Worm (Caenorhabditis elegans) whole organism, L4 larva: ENCODE measurements around the gene gpa-12.

Source experiments
- D1046.2 ChIP-seq: fragments of 200-800 bp; sonication (Bioruptor generic); IDR thresholded peaks from 2 replicates; pipeline ENCODE4 v1.3.6; 2022; ENCODE audit warnings: missing genetic modification characterization, missing compliant biosample characterization
- F49E8.2 ChIP-seq: sonication (generic microtip); optimal IDR thresholded peaks from 2 replicates; lab custom pipeline; 2016; ENCODE audit warnings: missing compliant biosample characterization, mild to moderate bottlenecking, missing genetic modification characterization, borderline replicate concordance
- T20F7.1 ChIP-seq: fragments of 200-800 bp; sonication (Bioruptor generic); optimal IDR thresholded peaks from 2 replicates; lab custom pipeline; 2018; ENCODE audit warnings: mild to moderate bottlenecking, missing genetic modification characterization, missing compliant biosample characterization
- ama-1 ChIP-seq: fragments of 150-350 bp; optimal IDR thresholded peaks from 2 replicates; lab custom pipeline; 2014; ENCODE audit warnings: inconsistent platforms, mixed read lengths
- arid-1 ChIP-seq: fragments of 200-800 bp; sonication (Bioruptor generic); conservative IDR thresholded peaks from 2 replicates; pipeline ENCODE4 v1.3.6; 2022; ENCODE audit warnings: missing genetic modification reagents, missing genetic modification characterization, missing compliant biosample characterization
- ceh-32 ChIP-seq: sonication (generic microtip); optimal IDR thresholded peaks from 2 replicates; lab custom pipeline; 2016; ENCODE audit warnings: mild to moderate bottlenecking, missing genetic modification characterization, missing compliant biosample characterization; ENCODE audit not compliant: poor library complexity
- cey-2 ChIP-seq: sonication (generic microtip); optimal IDR thresholded peaks from 3 replicates; lab custom pipeline; 2017; ENCODE audit warnings: missing genetic modification characterization, mild to moderate bottlenecking, missing compliant biosample characterization, antibody characterized with exemption, borderline replicate concordance; ENCODE audit not compliant: insufficient read depth
- daf-16 ChIP-seq, 3 experiments: sonication (generic microtip); optimal IDR thresholded peaks; 2 replicates each; lab custom pipeline; 2016 to 2017; ENCODE audit warnings: missing genetic modification characterization in 3 of 3, missing genetic modification reagents in 3 of 3, mild to moderate bottlenecking in 2 of 3, missing compliant biosample characterization in 2 of 3, missing biosample characterization in 1 of 3, moderate library complexity in 1 of 3
- daf-8 ChIP-seq: fragments of 200-800 bp; sonication (Bioruptor generic); IDR thresholded peaks from 2 replicates; pipeline ENCODE4 v1.3.6; 2022; ENCODE audit warnings: missing genetic modification characterization, missing compliant biosample characterization
- dmd-6 ChIP-seq: fragments of 200-800 bp; sonication (Bioruptor generic); IDR thresholded peaks from 2 replicates; pipeline ENCODE4 v1.3.6; 2022; ENCODE audit warnings: missing genetic modification reagents, missing genetic modification characterization, missing compliant biosample characterization
- dmd-8 ChIP-seq: fragments of 200-800 bp; sonication (Bioruptor generic); IDR thresholded peaks from 2 replicates; pipeline ENCODE4 v1.3.6; 2022; ENCODE audit warnings: missing genetic modification characterization, missing compliant biosample characterization
- dmd-9 ChIP-seq: fragments of 200-800 bp; sonication (Bioruptor generic); IDR thresholded peaks from 2 replicates; pipeline ENCODE4 v1.3.6; 2022; ENCODE audit warnings: missing genetic modification reagents, missing genetic modification characterization, missing compliant biosample characterization
- dpl-1 ChIP-seq: fragments of 150-350 bp; optimal IDR thresholded peaks from 2 replicates; lab custom pipeline; 2014; ENCODE audit warnings: missing biosample characterization, missing genetic modification reagents, missing genetic modification characterization
- egl-27 ChIP-seq: sonication (generic microtip); optimal IDR thresholded peaks from 3 replicates; lab custom pipeline; 2017; ENCODE audit warnings: missing biosample characterization, missing genetic modification reagents, missing genetic modification characterization
- egl-43 ChIP-seq: fragments of 200-800 bp; sonication (Bioruptor generic); IDR thresholded peaks from 2 replicates; pipeline ENCODE4 v1.3.6; 2022; ENCODE audit warnings: missing genetic modification reagents, missing genetic modification characterization, missing compliant biosample characterization
- hif-1 ChIP-seq, 2 experiments: sonication (generic microtip); optimal IDR thresholded peaks; 2 replicates each; lab custom pipeline; 2016 to 2017; ENCODE audit warnings: missing compliant biosample characterization in 2 of 2, missing genetic modification characterization in 2 of 2, missing genetic modification reagents in 2 of 2, missing genotype in 2 of 2, mild to moderate bottlenecking in 1 of 2
- hlh-11 ChIP-seq: fragments of 200-800 bp; sonication (Bioruptor generic); optimal IDR thresholded peaks from 2 replicates; lab custom pipeline; 2018; ENCODE audit warnings: mild to moderate bottlenecking, missing genetic modification characterization, missing compliant biosample characterization
- hlh-30 ChIP-seq: sonication (generic microtip); optimal IDR thresholded peaks from 2 replicates; lab custom pipeline; 2017; ENCODE audit warnings: antibody characterized with exemption, mild to moderate bottlenecking, missing genetic modification characterization, missing compliant biosample characterization; ENCODE audit not compliant: insufficient read depth
- lin-1 ChIP-seq: fragments of 200-800 bp; sonication (Bioruptor generic); IDR thresholded peaks from 2 replicates; pipeline ENCODE4 v1.3.6; 2022; ENCODE audit warnings: missing genetic modification reagents, missing genetic modification characterization, missing compliant biosample characterization
- lsy-2 ChIP-seq, 2 experiments: fragments of 150-350 bp in 1 of 2; sonication (generic microtip) in 1 of 2; optimal IDR thresholded peaks; 2 replicates each; lab custom pipeline; 2014 to 2017; ENCODE audit warnings: missing biosample characterization in 2 of 2, missing genetic modification characterization in 2 of 2
- madf-5 ChIP-seq, 2 experiments: fragments of 200-800 bp; sonication (Bioruptor generic); IDR thresholded peaks; 2 replicates each; pipeline ENCODE4 v1.3.6; 2022; ENCODE audit warnings: missing compliant biosample characterization in 2 of 2, missing genetic modification characterization in 2 of 2
- mdl-1 ChIP-seq, 2 experiments: fragments of 150-350 bp in 1 of 2; sonication (generic microtip) in 1 of 2; optimal IDR thresholded peaks; 2 replicates each; lab custom pipeline; 2014 to 2017; ENCODE audit warnings: missing biosample characterization in 2 of 2, missing genetic modification characterization in 2 of 2
- mxl-2 ChIP-seq: fragments of 200-800 bp; sonication (Bioruptor generic); conservative IDR thresholded peaks from 2 replicates; pipeline ENCODE4 v1.3.6; 2022; ENCODE audit warnings: missing genetic modification reagents, missing genetic modification characterization, missing compliant biosample characterization
- mxl-3 ChIP-seq: fragments of 200-800 bp; sonication (Bioruptor generic); optimal IDR thresholded peaks from 2 replicates; lab custom pipeline; 2018; ENCODE audit warnings: mild to moderate bottlenecking, missing genetic modification characterization, missing compliant biosample characterization
- nhr-28 ChIP-seq: fragments of 150-350 bp; optimal IDR thresholded peaks from 2 replicates; lab custom pipeline; 2014; ENCODE audit warnings: missing biosample characterization, missing genetic modification characterization
- nhr-41 ChIP-seq: fragments of 200-800 bp; sonication (Bioruptor generic); IDR thresholded peaks from 2 replicates; pipeline ENCODE4 v1.3.6; 2022; ENCODE audit warnings: missing genetic modification reagents, missing genetic modification characterization, missing compliant biosample characterization
- nhr-42 ChIP-seq: fragments of 200-800 bp; sonication (Bioruptor generic); IDR thresholded peaks from 2 replicates; pipeline ENCODE4 v1.3.6; 2022; ENCODE audit warnings: missing genetic modification characterization, missing compliant biosample characterization
- nhr-48 ChIP-seq: sonication (generic microtip); optimal IDR thresholded peaks from 2 replicates; lab custom pipeline; 2016; ENCODE audit warnings: mild to moderate bottlenecking, missing genetic modification characterization, missing compliant biosample characterization
- nhr-76 ChIP-seq: fragments of 150-350 bp; optimal IDR thresholded peaks from 2 replicates; lab custom pipeline; 2014; ENCODE audit warnings: missing biosample characterization, missing genetic modification characterization
- nhr-77 ChIP-seq: fragments of 150-350 bp; optimal IDR thresholded peaks from 2 replicates; lab custom pipeline; 2014; ENCODE audit warnings: missing biosample characterization, missing genetic modification characterization
- rbr-2 ChIP-seq: sonication (generic microtip); optimal IDR thresholded peaks from 2 replicates; lab custom pipeline; 2016; ENCODE audit warnings: missing genotype, missing genetic modification characterization, missing compliant biosample characterization
- sdz-12 ChIP-seq: fragments of 200-800 bp; sonication (Bioruptor generic); optimal IDR thresholded peaks from 2 replicates; lab custom pipeline; 2018; ENCODE audit warnings: mild to moderate bottlenecking, missing genetic modification characterization, missing compliant biosample characterization
- set-16 ChIP-seq: fragments of 200-800 bp; sonication (Bioruptor generic); IDR thresholded peaks from 2 replicates; pipeline ENCODE4 v1.3.6; 2022; ENCODE audit warnings: missing genetic modification reagents, missing genetic modification characterization, missing compliant biosample characterization
- snpc-1.2 ChIP-seq: fragments of 200-800 bp; sonication (Bioruptor generic); IDR thresholded peaks from 2 replicates; pipeline ENCODE4 v1.3.6; 2022; ENCODE audit warnings: missing genetic modification reagents, missing genetic modification characterization, missing compliant biosample characterization
- tra-1 ChIP-seq: fragments of 200-800 bp; sonication (Bioruptor generic); IDR thresholded peaks from 2 replicates; pipeline ENCODE4 v1.3.6; 2022; ENCODE audit warnings: missing genetic modification reagents, missing genetic modification characterization, missing compliant biosample characterization
- unc-39 ChIP-seq: sonication (generic microtip); optimal IDR thresholded peaks from 2 replicates; lab custom pipeline; 2017; ENCODE audit warnings: missing biosample characterization, missing genetic modification characterization
- unc-62 ChIP-seq, 3 experiments: fragments of 150-350 bp in 1 of 3; sonication (generic microtip); optimal IDR thresholded peaks in 2 of 3; peaks in 1 of 3; 1 replicate in 1 of 3; 2 replicates in 2 of 3; lab custom pipeline; 2014 to 2017; ENCODE audit warnings: missing biosample characterization in 3 of 3, missing genetic modification characterization in 3 of 3, missing genetic modification reagents in 3 of 3, missing genotype in 1 of 3
- vab-7 ChIP-seq: fragments of 200-800 bp; sonication (Bioruptor generic); IDR thresholded peaks from 2 replicates; pipeline ENCODE4 v1.3.6; 2022; ENCODE audit warnings: missing genetic modification reagents, missing genetic modification characterization, missing compliant biosample characterization
- ztf-7 ChIP-seq: fragments of 150-350 bp; optimal IDR thresholded peaks from 2 replicates; lab custom pipeline; 2014; ENCODE audit warnings: missing biosample characterization, missing genetic modification characterization

The gpa-12 gene

DNA sequence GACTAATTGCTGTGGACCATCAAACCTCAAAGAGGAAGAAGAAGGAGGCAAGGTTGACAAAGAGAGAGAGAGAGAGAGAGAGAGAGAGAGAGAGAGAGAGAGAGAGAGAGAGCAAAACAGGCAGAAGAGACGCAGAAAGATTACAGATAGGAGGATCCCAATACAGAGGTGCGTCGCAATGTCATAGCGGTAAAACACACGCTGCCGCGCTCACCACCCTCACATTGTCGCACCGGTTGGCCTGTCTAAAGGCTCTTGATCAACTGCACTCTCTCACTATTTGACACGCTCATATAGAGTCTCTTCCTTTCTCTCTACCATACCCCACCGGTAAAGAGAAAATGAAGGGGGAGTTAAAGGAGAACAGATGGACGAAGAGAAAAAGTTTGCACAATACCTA is 18.1 kb upstream of the gpa-12 start (continued):
- TF ChIP-seq egl-43 (GFP tag; lab: Robert Waterston, UW): no peak
- peak; percentile 63; the same call in 1 of the 2 replicates for TF ChIP-seq set-16 (GFP tag; lab: Robert Waterston, UW)
- TF ChIP-seq nhr-77 (tag; lab: Kevin White, UChicago): no peak
- TF ChIP-seq nhr-48: peak; percentile 3
- TF ChIP-seq rbr-2 (tag; lab: Kevin White, UChicago): peak; percentile 17
- peak; percentile 34; the same call in 1 of the 2 replicates for TF ChIP-seq tra-1
- no peak for TF ChIP-seq nhr-76 (tag; lab: Kevin White, UChicago)
- no peak for TF ChIP-seq madf-5 (GFP tag; IDR thresholded peaks at IDR 0.05; lab: Robert Waterston, UW)
- TF ChIP-seq mxl-2 (GFP tag; lab: Robert Waterston, UW): no peak
- no peak for TF ChIP-seq snpc-1.2 (GFP tag; lab: Robert Waterston, UW)
- TF ChIP-seq nhr-41 (GFP tag; lab: Robert Waterston, UW): no peak
- TF ChIP-seq ceh-32 (tag; lab: Kevin White, UChicago): no peak
- TF ChIP-seq lin-1 (GFP tag; lab: Robert Waterston, UW): peak; percentile 71; the same call in 1 of the 2 replicates
- no peak for TF ChIP-seq T20F7.1
- TF ChIP-seq D1046.2: no peak
- no peak for TF ChIP-seq daf-16 (GFP tag; optimal IDR thresholded peaks at IDR 0.05; lab: Kevin White, UChicago)
- peak; percentile 44 for TF ChIP-seq daf-16 (tag; optimal IDR thresholded peaks at IDR 0.05; lab: Kevin White, UChicago)
- no peak for TF ChIP-seq dmd-8 (GFP tag; lab: Robert Waterston, UW)
- TF ChIP-seq hif-1 (tag; optimal IDR thresholded peaks at IDR 0.05; lab: Kevin White, UChicago): no peak
- no peak for TF ChIP-seq sdz-12 (GFP tag; lab: Kevin White, UChicago)
- peak; percentile 56 for TF ChIP-seq dmd-6
- TF ChIP-seq dpl-1 (GFP tag; lab: Kevin White, UChicago): no peak
- no peak for TF ChIP-seq F49E8.2 (tag; lab: Kevin White, UChicago)
- no peak for TF ChIP-seq cey-2 (tag; lab: Kevin White, UChicago)
- 0 out of 2 replicates have a peak, but pooled peaks have one; percentile 41 for TF ChIP-seq arid-1 (GFP tag; lab: Robert Waterston, UW)
- no peak for TF ChIP-seq unc-39
- no peak for TF ChIP-seq vab-7
- no peak for TF ChIP-seq egl-27 (tag; lab: Kevin White, UChicago)
- TF ChIP-seq dmd-9 (GFP tag; lab: Robert Waterston, UW): no peak
- no peak for TF ChIP-seq nhr-42 (GFP tag; lab: Robert Waterston, UW)
- peak; percentile 16 for TF ChIP-seq ztf-7 (tag; lab: Kevin White, UChicago)
- no peak for TF ChIP-seq daf-8 (GFP tag; lab: Robert Waterston, UW)
- peak; percentile 95 for TF ChIP-seq mxl-3 (GFP tag; lab: Kevin White, UChicago)
- TF ChIP-seq ama-1 (lab: Kevin White, UChicago): no peak

DNA sequence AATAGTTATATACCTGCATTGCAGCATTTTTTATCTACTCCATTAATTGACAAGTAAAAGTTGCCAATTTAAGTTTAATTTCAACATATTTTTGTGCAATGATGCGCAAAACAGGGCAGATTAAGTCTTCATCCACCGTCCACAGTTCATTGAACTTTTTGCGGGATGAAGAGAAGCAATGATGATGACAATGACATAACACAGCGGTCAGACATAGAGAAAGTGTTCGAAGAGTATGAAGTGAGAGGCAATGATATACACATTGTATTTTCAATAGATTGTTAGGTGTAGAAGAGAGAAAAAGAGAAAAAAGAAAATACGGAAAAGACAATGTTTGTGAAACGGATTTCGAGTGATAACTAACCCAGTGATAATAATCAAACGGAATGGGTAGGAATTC is 16.5 kb upstream of the gpa-12 start:
- TF ChIP-seq nhr-28 (tag; lab: Kevin White, UChicago) (peak; percentile 27), hlh-30 (no peak)

DNA sequence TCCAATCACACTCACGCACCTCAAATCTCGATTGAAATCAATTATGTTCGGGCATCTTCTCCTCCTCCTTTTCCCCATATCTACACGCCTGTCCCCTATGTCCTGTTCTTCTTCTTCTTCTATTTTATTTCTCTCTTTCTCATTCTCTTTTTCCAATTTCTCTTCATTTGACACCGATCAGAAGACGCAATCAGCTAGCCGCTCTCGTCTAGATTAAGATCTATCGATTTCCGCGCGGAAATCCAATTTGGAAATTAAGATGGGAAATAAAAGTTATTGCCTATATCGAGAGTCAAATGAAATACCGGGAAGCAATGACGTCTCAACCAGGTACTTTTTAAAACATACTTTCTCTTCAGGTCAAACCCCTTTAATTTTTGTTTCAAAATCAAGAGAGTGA is 14.9 kb upstream of the gpa-12 start:
- TF ChIP-seq mdl-1 (tag; optimal IDR thresholded peaks at IDR 0.05; lab: Kevin White, UChicago) (peak in 1 of 2 experiments; percentile 9), lsy-2 (tag; optimal IDR thresholded peaks at IDR 0.05; lab: Kevin White, UChicago) (no peak), mxl-3 (GFP tag; lab: Kevin White, UChicago) (peak; percentile 3), hlh-11 (tag; lab: Kevin White, UChicago) (peak; percentile 11), unc-62 (GFP tag; optimal IDR thresholded peaks at IDR 0.05 in 1 of 2; lab: Kevin White, UChicago) (peak in 1 of 2 experiments; percentile 87), unc-62 (tag; optimal IDR thresholded peaks at IDR 0.05; lab: Kevin White, UChicago) (no peak)
